Fruit fly (Drosophila melanogaster) whole organism, embryonic: Measurements from ENCODE around the gene Shc.

ENCODE experiments used
- CG1024 ChIP-seq: fragments of 200-800 bp; sonication (Bioruptor generic); IDR thresholded peaks from 2 replicates; pipeline ENCODE4 v1.3.6; 2022; ENCODE audit warnings: missing biosample characterization, missing genetic modification characterization
- CG10654 ChIP-seq: fragments of 200-800 bp; sonication (Bioruptor generic); optimal IDR thresholded peaks from 2 replicates; lab custom pipeline; 2016; ENCODE audit warnings: missing biosample characterization, missing genetic modification characterization
- CG11085 ChIP-seq: fragments of 200-800 bp; sonication (Bioruptor generic); IDR thresholded peaks from 2 replicates; pipeline ENCODE4 v1.3.6; 2022; ENCODE audit warnings: missing biosample characterization, missing genetic modification characterization
- CG13296 ChIP-seq: fragments of 200-800 bp; sonication (Bioruptor generic); optimal IDR thresholded peaks from 3 replicates; lab custom pipeline; 2018; ENCODE audit warnings: missing biosample characterization, mild to moderate bottlenecking, missing genetic modification characterization
- CG15514 ChIP-seq: fragments of 200-800 bp; sonication (Bioruptor generic); optimal IDR thresholded peaks from 3 replicates; lab custom pipeline; 2017; ENCODE audit warnings: missing biosample characterization, missing genetic modification characterization, mild to moderate bottlenecking, moderate library complexity, missing genetic modification reagents
- CG15696 ChIP-seq: fragments of 200-800 bp; sonication (Bioruptor generic); optimal IDR thresholded peaks from 2 replicates; lab custom pipeline; 2019; ENCODE audit warnings: missing biosample characterization, mild to moderate bottlenecking, missing genetic modification characterization, moderate library complexity
- CG16863 ChIP-seq: fragments of 200-800 bp; sonication (Bioruptor generic); optimal IDR thresholded peaks from 3 replicates; lab custom pipeline; 2016; ENCODE audit warnings: missing biosample characterization, missing genetic modification characterization
- CG17568 ChIP-seq: fragments of 200-800 bp; sonication (Bioruptor generic); optimal IDR thresholded peaks from 2 replicates; lab custom pipeline; 2018; ENCODE audit warnings: missing biosample characterization, mild to moderate bottlenecking, missing genetic modification characterization, moderate library complexity
- CG18619 ChIP-seq: fragments of 200-800 bp; sonication (Bioruptor generic); optimal IDR thresholded peaks from 3 replicates; lab custom pipeline; 2017; ENCODE audit warnings: missing biosample characterization, mild to moderate bottlenecking, missing genetic modification characterization
- CG2129 ChIP-seq: fragments of 200-800 bp; sonication (Bioruptor generic); IDR thresholded peaks from 2 replicates; pipeline ENCODE4 v1.3.6; 2022; ENCODE audit warnings: missing biosample characterization, missing genetic modification characterization; ENCODE audit not compliant: partially characterized antibody
- CG2199 ChIP-seq: fragments of 200-800 bp; sonication (Bioruptor generic); IDR thresholded peaks from 3 replicates; pipeline ENCODE4 v1.3.6; 2022; ENCODE audit warnings: missing biosample characterization, missing genetic modification characterization
- CG4282 ChIP-seq: fragments of 200-800 bp; sonication (Bioruptor generic); optimal IDR thresholded peaks from 2 replicates; lab custom pipeline; 2016; ENCODE audit warnings: missing biosample characterization, missing genetic modification characterization
- CG4424 ChIP-seq: fragments of 200-800 bp; sonication (Bioruptor generic); optimal IDR thresholded peaks from 3 replicates; lab custom pipeline; 2016; ENCODE audit warnings: missing biosample characterization, missing genetic modification characterization
- CG4820 ChIP-seq: fragments of 200-800 bp; sonication (Bioruptor generic); optimal IDR thresholded peaks from 3 replicates; lab custom pipeline; 2016; ENCODE audit warnings: missing biosample characterization, missing genetic modification characterization
- CG6254 ChIP-seq: fragments of 200-800 bp; sonication (Bioruptor generic); optimal IDR thresholded peaks from 3 replicates; lab custom pipeline; 2017; ENCODE audit warnings: mild to moderate bottlenecking, missing biosample characterization, missing genetic modification reagents, missing genetic modification characterization
- CG7271 ChIP-seq: fragments of 200-800 bp; sonication (Bioruptor generic); optimal IDR thresholded peaks from 2 replicates; lab custom pipeline; 2018; ENCODE audit warnings: missing biosample characterization, mild to moderate bottlenecking, missing genetic modification characterization, moderate library complexity
- CG7357 ChIP-seq: fragments of 200-800 bp; sonication (Bioruptor generic); IDR thresholded peaks from 3 replicates; pipeline ENCODE4 v1.3.6; 2022; ENCODE audit warnings: missing biosample characterization, missing genetic modification characterization
- CG7839 ChIP-seq: fragments of 200-800 bp; sonication (Bioruptor generic); optimal IDR thresholded peaks from 3 replicates; lab custom pipeline; 2018; ENCODE audit warnings: missing biosample characterization, mild to moderate bottlenecking, missing genetic modification characterization, moderate library complexity
- CG7987 ChIP-seq: fragments of 200-800 bp; sonication (Bioruptor generic); optimal IDR thresholded peaks from 2 replicates; lab custom pipeline; 2018; ENCODE audit warnings: missing biosample characterization, mild to moderate bottlenecking, missing genetic modification characterization, moderate library complexity
- CG9437 ChIP-seq: fragments of 200-800 bp; sonication (Bioruptor generic); optimal IDR thresholded peaks from 2 replicates; lab custom pipeline; 2018; ENCODE audit warnings: missing biosample characterization, mild to moderate bottlenecking, missing genetic modification characterization
- Dfd ChIP-seq, 2 experiments: fragments of >200 bp; optimal IDR thresholded peaks; 2 replicates each; lab custom pipeline; 2017; ENCODE audit warnings: missing biosample characterization in 2 of 2, missing genetic modification characterization in 2 of 2
- Gsc ChIP-seq: fragments of 200-800 bp; sonication (Bioruptor generic); IDR thresholded peaks from 2 replicates; pipeline ENCODE4 v1.3.6; 2022; ENCODE audit warnings: missing biosample characterization, missing genetic modification characterization
- Gug ChIP-seq: fragments of 200-800 bp; sonication (Bioruptor generic); IDR thresholded peaks from 4 replicates; pipeline ENCODE4 v1.3.6; 2022; ENCODE audit warnings: missing biosample characterization, missing genetic modification characterization
- Mad ChIP-seq: fragments of 200-800 bp; sonication (Bioruptor generic); optimal IDR thresholded peaks from 2 replicates; lab custom pipeline; 2016; ENCODE audit warnings: missing biosample characterization, missing genetic modification characterization
- Xbp1 ChIP-seq: fragments of 200-800 bp; sonication (Bioruptor generic); optimal IDR thresholded peaks from 3 replicates; lab custom pipeline; 2016; ENCODE audit warnings: missing biosample characterization, mild to moderate bottlenecking, missing genetic modification characterization
- bowl ChIP-seq: fragments of 200-800 bp; sonication (Bioruptor generic); IDR thresholded peaks from 2 replicates; pipeline ENCODE4 v1.3.6; 2022; ENCODE audit warnings: missing biosample characterization, missing genetic modification characterization
- cas ChIP-seq: fragments of 200-800 bp; sonication (Bioruptor generic); IDR thresholded peaks from 2 replicates; pipeline ENCODE4 v1.3.6; 2022; ENCODE audit warnings: missing biosample characterization, missing genetic modification characterization
- cato ChIP-seq: fragments of 200-800 bp; sonication (Bioruptor generic); optimal IDR thresholded peaks from 2 replicates; lab custom pipeline; 2016; ENCODE audit warnings: missing biosample characterization, missing genetic modification characterization, borderline replicate concordance
- chif ChIP-seq, 2 experiments: fragments of 200-800 bp; sonication (Bioruptor generic); optimal IDR thresholded peaks; 3 replicates each; lab custom pipeline; 2016; ENCODE audit warnings: missing biosample characterization in 2 of 2, missing genetic modification characterization in 2 of 2
- eve ChIP-seq, 2 experiments: fragments of >200 bp; optimal IDR thresholded peaks; 2 replicates each; lab custom pipeline; 2017; ENCODE audit warnings: missing biosample characterization in 2 of 2, missing genetic modification characterization in 2 of 2
- eyg ChIP-seq: fragments of 200-800 bp; sonication (Bioruptor generic); optimal IDR thresholded peaks from 3 replicates; lab custom pipeline; 2016; ENCODE audit warnings: missing biosample characterization, missing genetic modification characterization
- hkb ChIP-seq, 2 experiments: fragments of 200-800 bp in 1 of 2; fragments of >200 bp in 1 of 2; sonication (Bioruptor generic) in 1 of 2; IDR thresholded peaks in 1 of 2; optimal IDR thresholded peaks in 1 of 2; 2 replicates each; pipeline versions ENCODE4 v1.3.6 to Lab custom; 2017 to 2022; ENCODE audit warnings: missing biosample characterization in 1 of 2, missing genetic modification characterization in 1 of 2
- lov ChIP-seq, 2 experiments: fragments of 200-800 bp in 1 of 2; fragments of >200 bp in 1 of 2; sonication (Bioruptor generic) in 1 of 2; IDR thresholded peaks in 1 of 2; optimal IDR thresholded peaks in 1 of 2; 2 replicates in 1 of 2; 3 replicates in 1 of 2; pipeline versions ENCODE4 v1.3.6 to Lab custom; 2017 to 2022; ENCODE audit warnings: missing biosample characterization in 1 of 2, missing genetic modification characterization in 1 of 2
- mld ChIP-seq: fragments of 200-800 bp; sonication (Bioruptor generic); IDR thresholded peaks from 3 replicates; pipeline ENCODE4 v1.3.6; 2022; ENCODE audit warnings: missing biosample characterization, missing genetic modification characterization; ENCODE audit not compliant: partially characterized antibody
- nerfin-1 ChIP-seq: fragments of 200-800 bp; sonication (Bioruptor generic); optimal IDR thresholded peaks from 3 replicates; lab custom pipeline; 2019; ENCODE audit warnings: missing biosample characterization, mild to moderate bottlenecking, missing genetic modification characterization, moderate library complexity
- onecut ChIP-seq: fragments of 200-800 bp; sonication (Bioruptor generic); IDR thresholded peaks from 2 replicates; pipeline ENCODE4 v1.3.6; 2022; ENCODE audit warnings: missing biosample characterization, missing genetic modification characterization
- phol ChIP-seq: fragments of 200-800 bp; sonication (Bioruptor generic); optimal IDR thresholded peaks from 3 replicates; lab custom pipeline; 2018; ENCODE audit warnings: missing biosample characterization, mild to moderate bottlenecking, missing genetic modification characterization, moderate library complexity
- pum ChIP-seq: fragments of 200-800 bp; sonication (Bioruptor generic); optimal IDR thresholded peaks from 2 replicates; lab custom pipeline; 2016; ENCODE audit warnings: missing biosample characterization, missing genetic modification characterization
- sens ChIP-seq: fragments of 200-800 bp; sonication (Bioruptor generic); peaks from one replicate; lab custom pipeline; 2016; ENCODE audit warnings: missing biosample characterization, missing genetic modification characterization
- seq ChIP-seq: fragments of 200-800 bp; sonication (Bioruptor generic); IDR thresholded peaks from 2 replicates; pipeline ENCODE4 v1.3.6; 2022; ENCODE audit warnings: missing biosample characterization, missing genetic modification characterization
- slbo ChIP-seq: fragments of 200-800 bp; sonication (Bioruptor generic); IDR thresholded peaks from 2 replicates; pipeline ENCODE4 v1.3.6; 2022; ENCODE audit warnings: missing biosample characterization, missing genetic modification characterization
- slou ChIP-seq: fragments of 200-800 bp; sonication (Bioruptor generic); optimal IDR thresholded peaks from 3 replicates; lab custom pipeline; 2016; ENCODE audit warnings: missing biosample characterization, missing genetic modification characterization
- stc ChIP-seq: fragments of 200-800 bp; sonication (Bioruptor generic); IDR thresholded peaks from 2 replicates; pipeline ENCODE4 v1.3.6; 2022; ENCODE audit warnings: missing biosample characterization, missing genetic modification characterization
- stwl ChIP-seq: fragments of 200-800 bp; sonication (Bioruptor generic); optimal IDR thresholded peaks from 3 replicates; lab custom pipeline; 2018; ENCODE audit warnings: missing biosample characterization, mild to moderate bottlenecking, missing genetic modification characterization, moderate library complexity
- tna ChIP-seq: fragments of 200-800 bp; sonication (Bioruptor generic); IDR thresholded peaks from 2 replicates; pipeline ENCODE4 v1.3.6; 2022; ENCODE audit warnings: missing biosample characterization, missing genetic modification characterization; ENCODE audit not compliant: partially characterized antibody
- wdn ChIP-seq: fragments of 200-800 bp; sonication (Bioruptor generic); IDR thresholded peaks from 2 replicates; pipeline ENCODE4 v1.3.6; 2022; ENCODE audit warnings: missing biosample characterization, missing genetic modification characterization
- zf30C ChIP-seq: fragments of 200-800 bp; sonication (Bioruptor generic); optimal IDR thresholded peaks from 3 replicates; lab custom pipeline; 2018; ENCODE audit warnings: missing biosample characterization, mild to moderate bottlenecking, missing genetic modification characterization

Shc gene

DNA sequence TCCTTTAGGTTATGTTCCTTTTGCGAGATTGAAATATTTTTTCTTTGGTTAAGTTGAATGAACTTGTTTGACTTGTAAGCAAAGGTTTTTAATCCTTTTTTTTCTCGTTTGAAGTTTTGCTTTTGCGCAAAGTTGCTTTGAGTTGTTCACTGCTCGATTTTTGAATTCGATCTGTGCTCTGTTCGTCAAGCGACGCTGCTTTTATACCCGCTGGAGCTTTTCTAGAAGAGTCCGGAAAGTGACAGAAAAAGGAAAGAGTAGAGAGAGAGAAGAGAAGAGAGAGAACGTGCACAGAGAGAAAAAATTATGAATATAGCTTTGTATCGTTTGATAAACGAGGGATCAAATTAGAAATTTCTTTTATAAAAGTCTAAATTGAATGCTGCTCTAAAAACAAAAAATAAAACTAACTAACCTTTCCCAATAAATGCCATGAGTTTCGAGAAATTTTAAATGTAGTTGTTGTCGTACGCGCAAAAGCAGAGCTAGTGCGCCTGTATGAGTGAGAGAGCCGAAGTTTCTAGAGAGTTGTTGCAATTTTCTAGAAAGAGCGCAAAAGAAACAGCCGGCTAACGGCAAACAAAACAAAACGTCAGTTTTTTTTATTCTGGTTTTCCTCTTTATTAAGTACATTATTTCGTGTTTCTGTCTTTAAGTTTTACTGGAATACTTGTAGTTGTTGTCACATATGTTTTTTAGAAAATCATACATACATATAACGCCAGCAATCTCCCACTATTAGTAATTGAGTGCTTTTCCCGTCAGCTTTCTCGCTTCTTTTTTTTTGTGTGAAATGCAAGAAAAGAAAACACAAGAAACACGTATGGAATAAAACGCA lies 49.4 kb upstream of the Shc start, which contains the start of gene Hsp26 (continued):
- TF ChIP-seq bowl (GFP tag; lab: Robert Waterston, UW): peak; percentile 71; the same call in 1 of the 2 replicates
- peak; percentile 74 for TF ChIP-seq CG18619
- peak; percentile 88 for TF ChIP-seq CG16863 (GFP tag; lab: Kevin White, UChicago)
- TF ChIP-seq eve (GFP tag; optimal IDR thresholded peaks at IDR 0.05; lab: Kevin White, UChicago): no peak
- peak; percentile 92 for TF ChIP-seq stc (GFP tag; lab: Robert Waterston, UW)
- 0 out of 2 replicates have a peak, but pooled peaks have one; percentile 23 for TF ChIP-seq CG11085
- TF ChIP-seq Dfd (GFP tag; optimal IDR thresholded peaks at IDR 0.05; lab: Kevin White, UChicago): no peak
- no peak for TF ChIP-seq mld
- peak; percentile 81 to 82 for TF ChIP-seq chif (GFP tag; optimal IDR thresholded peaks at IDR 0.05; lab: Kevin White, UChicago)
- peak; percentile 86 for TF ChIP-seq CG7839 (tag; lab: Kevin White, UChicago)
- TF ChIP-seq CG7357 (GFP tag; lab: Robert Waterston, UW): peak; percentile 61
- TF ChIP-seq cato (GFP tag; lab: Kevin White, UChicago): peak; percentile 75
- TF ChIP-seq CG17568: peak; percentile 84
- no peak for TF ChIP-seq tna (GFP tag; lab: Robert Waterston, UW)
- peak; percentile 83 for TF ChIP-seq CG4424 (GFP tag; lab: Kevin White, UChicago)
- no peak for TF ChIP-seq CG7271 (tag; lab: Kevin White, UChicago)
- TF ChIP-seq CG4282 (GFP tag; lab: Kevin White, UChicago): no peak
- TF ChIP-seq hkb (optimal IDR thresholded peaks at IDR 0.05; lab: Kevin White, UChicago): no peak
- peak; percentile 94 for TF ChIP-seq hkb (GFP tag; IDR thresholded peaks at IDR 0.05; lab: Robert Waterston, UW)
- peak; percentile 85 for TF ChIP-seq slbo
- TF ChIP-seq pum (GFP tag; lab: Kevin White, UChicago): peak; percentile 81
- peak; percentile 67 for TF ChIP-seq onecut
- peak; percentile 54 for TF ChIP-seq CG15514 (GFP tag; lab: Kevin White, UChicago)
- TF ChIP-seq CG7987 (GFP tag; lab: Kevin White, UChicago): peak; percentile 43
- TF ChIP-seq sens (GFP tag; lab: Kevin White, UChicago): peak; percentile 99
- TF ChIP-seq CG9437: peak; percentile 74
- peak; percentile 77 for TF ChIP-seq CG1024
- peak; percentile 12 for TF ChIP-seq CG15696 (tag; lab: Kevin White, UChicago)
- no peak for TF ChIP-seq stwl (tag; lab: Kevin White, UChicago)
- TF ChIP-seq Mad (GFP tag; lab: Kevin White, UChicago): peak; percentile 61
- TF ChIP-seq eyg: peak; percentile 65
- peak; percentile 62 for TF ChIP-seq slou
- peak; percentile 77 for TF ChIP-seq CG13296 (GFP tag; lab: Kevin White, UChicago)
- TF ChIP-seq CG10654: peak; percentile 56
- peak; percentile 81 for TF ChIP-seq wdn (GFP tag; lab: Robert Waterston, UW)
- peak; percentile 70 for TF ChIP-seq nerfin-1 (tag; lab: Kevin White, UChicago)
- TF ChIP-seq phol (tag; lab: Kevin White, UChicago): peak; percentile 75
- TF ChIP-seq Xbp1: peak; percentile 89
- no peak for TF ChIP-seq lov (optimal IDR thresholded peaks at IDR 0.05; lab: Kevin White, UChicago)
- TF ChIP-seq lov (GFP tag; IDR thresholded peaks at IDR 0.05; lab: Robert Waterston, UW): peak; percentile 62; the same call in 1 of the 3 replicates
- TF ChIP-seq CG6254: peak; percentile 71
- peak; percentile 88 for TF ChIP-seq seq (GFP tag; lab: Robert Waterston, UW)
- 0 out of 3 replicates have a peak, but pooled peaks have one; percentile 32 for TF ChIP-seq CG2199 (GFP tag; lab: Robert Waterston, UW)
- TF ChIP-seq CG2129 (GFP tag; lab: Robert Waterston, UW): no peak
- TF ChIP-seq cas: peak; percentile 49; the same call in 1 of the 2 replicates
- no peak for TF ChIP-seq Gsc
- peak; percentile 43; the same call in 2 of the 4 replicates for TF ChIP-seq Gug (GFP tag; lab: Robert Waterston, UW)
- TF ChIP-seq zf30C (GFP tag; lab: Kevin White, UChicago): peak; percentile 90
- TF ChIP-seq CG4820 (GFP tag; lab: Kevin White, UChicago): peak; percentile 67
